Fruit fly (Drosophila melanogaster) whole organism, embryonic: Measurements from ENCODE around the gene GABA-B-R2.
A peak's percentile ranks its signal among the peaks of the same experiment; 100 is the strongest.

Experiments used
- Blimp-1 ChIP-seq: fragments of 200-800 bp; sonication (Bioruptor generic); optimal IDR thresholded peaks from 3 replicates; lab custom pipeline; 2018; ENCODE audit warnings: missing biosample characterization, missing genetic modification characterization, mild to moderate bottlenecking, moderate library complexity, missing genetic modification reagents
- CG1024 ChIP-seq: fragments of 200-800 bp; sonication (Bioruptor generic); IDR thresholded peaks from 2 replicates; pipeline ENCODE4 v1.3.6; 2022; ENCODE audit warnings: missing biosample characterization, missing genetic modification characterization
- CG11247 ChIP-seq: fragments of 200-800 bp; sonication (Bioruptor generic); IDR thresholded peaks from 2 replicates; pipeline ENCODE4 v1.3.6; 2022; ENCODE audit warnings: missing biosample characterization, missing genetic modification characterization
- CG11560 ChIP-seq: fragments of 200-800 bp; sonication (Bioruptor generic); IDR thresholded peaks from 3 replicates; pipeline ENCODE4 v1.3.6; 2022; ENCODE audit warnings: missing biosample characterization, missing genetic modification characterization
- CG11696 ChIP-seq: fragments of 200-800 bp; sonication (Bioruptor generic); IDR thresholded peaks from 2 replicates; pipeline ENCODE4 v1.3.6; 2022; ENCODE audit warnings: missing biosample characterization, missing genetic modification characterization
- CG12391 ChIP-seq: fragments of 200-800 bp; sonication (Bioruptor generic); optimal IDR thresholded peaks from 3 replicates; lab custom pipeline; 2018; ENCODE audit warnings: missing biosample characterization, mild to moderate bottlenecking, missing genetic modification characterization, moderate library complexity
- CG15479 ChIP-seq: fragments of 200-800 bp; sonication (Bioruptor generic); optimal IDR thresholded peaks from 3 replicates; lab custom pipeline; 2019; ENCODE audit warnings: missing biosample characterization, mild to moderate bottlenecking, missing genetic modification characterization, moderate library complexity
- CG17361 ChIP-seq: fragments of 200-800 bp; sonication (Bioruptor generic); IDR thresholded peaks from 3 replicates; pipeline ENCODE4 v1.3.6; 2022; ENCODE audit warnings: missing biosample characterization, missing genetic modification characterization
- CG18764 ChIP-seq: fragments of 200-800 bp; sonication (Bioruptor generic); optimal IDR thresholded peaks from 3 replicates; lab custom pipeline; 2016; ENCODE audit warnings: missing biosample characterization, missing genetic modification characterization
- CG2712 ChIP-seq: fragments of 200-800 bp; optimal IDR thresholded peaks from 3 replicates; lab custom pipeline; 2019; ENCODE audit warnings: missing biosample characterization, mild to moderate bottlenecking, missing genetic modification characterization, moderate library complexity
- CG3281 ChIP-seq: fragments of 200-800 bp; sonication (Bioruptor generic); optimal IDR thresholded peaks from 3 replicates; lab custom pipeline; 2017; ENCODE audit warnings: missing biosample characterization, mild to moderate bottlenecking, missing genetic modification characterization
- CG34422 ChIP-seq: fragments of 200-800 bp; sonication (Bioruptor generic); IDR thresholded peaks from 3 replicates; pipeline ENCODE4 v1.3.6; 2022; ENCODE audit warnings: missing biosample characterization, missing genetic modification characterization
- CG3726 ChIP-seq: fragments of 200-800 bp; sonication (Bioruptor generic); IDR thresholded peaks from 3 replicates; pipeline ENCODE4, ENCODE4 v1.3.6; 2022; ENCODE audit warnings: missing biosample characterization, missing genetic modification characterization
- CG42726 ChIP-seq: fragments of 200-800 bp; sonication (Bioruptor generic); IDR thresholded peaks from 2 replicates; pipeline ENCODE4 v1.3.6; 2022; ENCODE audit warnings: missing biosample characterization, missing genetic modification characterization; ENCODE audit not compliant: partially characterized antibody
- CG7357 ChIP-seq: fragments of 200-800 bp; sonication (Bioruptor generic); IDR thresholded peaks from 3 replicates; pipeline ENCODE4 v1.3.6; 2022; ENCODE audit warnings: missing biosample characterization, missing genetic modification characterization
- CG8388 ChIP-seq: fragments of 200-800 bp; sonication (Bioruptor generic); optimal IDR thresholded peaks from 2 replicates; lab custom pipeline; 2019; ENCODE audit warnings: missing biosample characterization, mild to moderate bottlenecking, missing genetic modification characterization, moderate library complexity
- CG8765 ChIP-seq: fragments of 200-800 bp; sonication (Bioruptor generic); IDR thresholded peaks from 2 replicates; pipeline ENCODE4 v1.3.6; 2022; ENCODE audit warnings: missing biosample characterization, missing genetic modification characterization
- CG9437 ChIP-seq: fragments of 200-800 bp; sonication (Bioruptor generic); optimal IDR thresholded peaks from 2 replicates; lab custom pipeline; 2018; ENCODE audit warnings: missing biosample characterization, mild to moderate bottlenecking, missing genetic modification characterization
- CG9817 ChIP-seq: fragments of 200-800 bp; sonication (Bioruptor generic); optimal IDR thresholded peaks from 2 replicates; lab custom pipeline; 2018; ENCODE audit warnings: missing biosample characterization, mild to moderate bottlenecking, missing genetic modification characterization, moderate library complexity
- CG9932 ChIP-seq: fragments of 200-800 bp; sonication (Bioruptor generic); IDR thresholded peaks from 2 replicates; pipeline ENCODE4 v1.3.6; 2022; ENCODE audit warnings: missing biosample characterization, missing genetic modification characterization
- Ets97D ChIP-seq: fragments of 200-800 bp; sonication (Bioruptor generic); optimal IDR thresholded peaks from 3 replicates; lab custom pipeline; 2016; ENCODE audit warnings: missing biosample characterization, missing genetic modification characterization
- HLH3B ChIP-seq: fragments of 200-800 bp; sonication (Bioruptor generic); IDR thresholded peaks from 2 replicates; pipeline ENCODE4 v1.3.6; 2022; ENCODE audit warnings: missing biosample characterization, missing genetic modification characterization
- Lim3 ChIP-seq: fragments of 200-800 bp; sonication (Bioruptor generic); IDR thresholded peaks from 2 replicates; pipeline ENCODE4 v1.3.6; 2022; ENCODE audit warnings: missing biosample characterization, missing genetic modification characterization
- Mrtf ChIP-seq: fragments of 200-800 bp; sonication (Bioruptor generic); IDR thresholded peaks from 3 replicates; pipeline ENCODE4 v1.3.6; 2022; ENCODE audit warnings: missing biosample characterization, missing genetic modification characterization
- Nf-YA ChIP-seq: fragments of 200-800 bp; sonication (Bioruptor generic); IDR thresholded peaks from 2 replicates; pipeline ENCODE4 v1.3.6; 2022; ENCODE audit warnings: missing biosample characterization, missing genetic modification characterization
- Rfx ChIP-seq: fragments of 200-800 bp; sonication (Bioruptor generic); IDR thresholded peaks from 2 replicates; pipeline ENCODE4 v1.3.6; 2022; ENCODE audit warnings: missing biosample characterization, missing genetic modification characterization
- Spps ChIP-seq: fragments of 200-800 bp; sonication (Bioruptor generic); optimal IDR thresholded peaks from 2 replicates; lab custom pipeline; 2018; ENCODE audit warnings: missing biosample characterization, mild to moderate bottlenecking, missing genetic modification characterization
- Stat92E ChIP-seq, 3 experiments: fragments of >200 bp in 2 of 3; fragments of 200-800 bp in 1 of 3; sonication (Bioruptor generic) in 1 of 3; optimal IDR thresholded peaks; 2 replicates each; lab custom pipeline; 2017 to 2019; ENCODE audit warnings: missing biosample characterization in 3 of 3, missing genetic modification characterization in 3 of 3, mild to moderate bottlenecking in 1 of 3, moderate library complexity in 1 of 3
- Trl ChIP-seq, 3 experiments: fragments of >200 bp in 2 of 3; fragments of 200-800 bp in 1 of 3; sonication (Bioruptor generic) in 1 of 3; optimal IDR thresholded peaks; 2 replicates in 1 of 3; 3 replicates in 2 of 3; lab custom pipeline; 2016 to 2017; ENCODE audit warnings: missing biosample characterization in 1 of 3, missing genetic modification characterization in 1 of 3
- YL-1 ChIP-seq: fragments of 200-800 bp; sonication (Bioruptor generic); optimal IDR thresholded peaks from 3 replicates; lab custom pipeline; 2017; ENCODE audit warnings: missing biosample characterization, mild to moderate bottlenecking, missing genetic modification characterization
- bowl ChIP-seq: fragments of 200-800 bp; sonication (Bioruptor generic); IDR thresholded peaks from 2 replicates; pipeline ENCODE4 v1.3.6; 2022; ENCODE audit warnings: missing biosample characterization, missing genetic modification characterization
- disco-r ChIP-seq: fragments of 200-800 bp; sonication (Bioruptor generic); optimal IDR thresholded peaks from 2 replicates; lab custom pipeline; 2016; ENCODE audit warnings: missing biosample characterization, missing genetic modification characterization
- dmrt99B ChIP-seq: fragments of 200-800 bp; sonication (Bioruptor generic); optimal IDR thresholded peaks from 2 replicates; lab custom pipeline; 2018; ENCODE audit warnings: missing biosample characterization, mild to moderate bottlenecking, missing genetic modification characterization, moderate library complexity
- emc ChIP-seq: fragments of 200-800 bp; sonication (Bioruptor generic); optimal IDR thresholded peaks from 2 replicates; lab custom pipeline; 2016; ENCODE audit warnings: missing biosample characterization, missing genetic modification characterization
- fu2 ChIP-seq: fragments of 200-800 bp; sonication (Bioruptor generic); optimal IDR thresholded peaks from 2 replicates; lab custom pipeline; 2016; ENCODE audit warnings: missing biosample characterization, missing genetic modification characterization
- gro ChIP-seq: fragments of 200-800 bp; sonication (Bioruptor generic); optimal IDR thresholded peaks from 2 replicates; lab custom pipeline; 2016; ENCODE audit warnings: missing biosample characterization, missing genetic modification characterization
- jigr1 ChIP-seq: fragments of 200-800 bp; sonication (Bioruptor generic); IDR thresholded peaks from 3 replicates; pipeline ENCODE4 v1.3.6; 2022; ENCODE audit warnings: missing biosample characterization, missing genetic modification characterization
- ken ChIP-seq: fragments of 200-800 bp; sonication (Bioruptor generic); IDR thresholded peaks from 3 replicates; pipeline ENCODE4 v1.3.6; 2022; ENCODE audit warnings: missing biosample characterization, missing genetic modification characterization
- knrl ChIP-seq: fragments of 200-800 bp; sonication (Bioruptor generic); IDR thresholded peaks from 3 replicates; pipeline ENCODE4 v1.3.6; 2022; ENCODE audit warnings: missing biosample characterization, missing genetic modification characterization; ENCODE audit not compliant: partially characterized antibody
- lola ChIP-seq, 3 experiments: fragments of >200 bp in 2 of 3; fragments of 200-800 bp in 1 of 3; sonication (Bioruptor generic) in 1 of 3; optimal IDR thresholded peaks; 2 replicates each; lab custom pipeline; 2017 to 2019; ENCODE audit warnings: missing biosample characterization in 3 of 3, missing genetic modification characterization in 3 of 3, mild to moderate bottlenecking in 1 of 3, moderate library complexity in 1 of 3
- mam ChIP-seq: fragments of 200-800 bp; sonication (Bioruptor generic); optimal IDR thresholded peaks from 3 replicates; lab custom pipeline; 2016; ENCODE audit warnings: missing biosample characterization, missing genetic modification characterization
- pzg ChIP-seq: fragments of 200-800 bp; sonication (Bioruptor generic); optimal IDR thresholded peaks from 3 replicates; lab custom pipeline; 2018; ENCODE audit warnings: missing biosample characterization, mild to moderate bottlenecking, missing genetic modification characterization, moderate library complexity
- sob ChIP-seq: fragments of 200-800 bp; sonication (Bioruptor generic); IDR thresholded peaks from 2 replicates; pipeline ENCODE4 v1.3.6; 2022; ENCODE audit warnings: missing biosample characterization, missing genetic modification characterization
- ssp ChIP-seq: fragments of 200-800 bp; sonication (Bioruptor generic); IDR thresholded peaks from 2 replicates; pipeline ENCODE4 v1.3.6; 2022; ENCODE audit warnings: missing biosample characterization, missing genetic modification characterization
- stc ChIP-seq: fragments of 200-800 bp; sonication (Bioruptor generic); IDR thresholded peaks from 2 replicates; pipeline ENCODE4 v1.3.6; 2022; ENCODE audit warnings: missing biosample characterization, missing genetic modification characterization
- tup ChIP-seq: fragments of 200-800 bp; sonication (Bioruptor generic); optimal IDR thresholded peaks from 2 replicates; lab custom pipeline; 2016; ENCODE audit warnings: missing biosample characterization, mild to moderate bottlenecking, missing genetic modification characterization, moderate library complexity
- twi ChIP-seq: fragments of 200-800 bp; optimal IDR thresholded peaks from 2 replicates; lab custom pipeline; 2019; ENCODE audit warnings: missing biosample characterization, mild to moderate bottlenecking, missing genetic modification characterization, moderate library complexity
- usp ChIP-seq: fragments of >200 bp; optimal IDR thresholded peaks from 2 replicates; lab custom pipeline; 2017; ENCODE audit warnings: missing biosample characterization, missing genetic modification characterization
- vvl ChIP-seq: fragments of 200-800 bp; sonication (Bioruptor generic); IDR thresholded peaks from 2 replicates; pipeline ENCODE4 v1.3.6; 2022; ENCODE audit warnings: missing biosample characterization, missing genetic modification characterization
- z ChIP-seq: fragments of 200-800 bp; sonication (Bioruptor generic); IDR thresholded peaks from 3 replicates; pipeline ENCODE4 v1.3.6; 2022; ENCODE audit warnings: missing biosample characterization, missing genetic modification characterization
- zf30C ChIP-seq: fragments of 200-800 bp; sonication (Bioruptor generic); optimal IDR thresholded peaks from 3 replicates; lab custom pipeline; 2018; ENCODE audit warnings: missing biosample characterization, mild to moderate bottlenecking, missing genetic modification characterization

GABA-B-R2 gene

dm6 chr3R:21781448-21781847 is 5.8 kb upstream of the GABA-B-R2 start (continued):
- peak; percentile 39 for TF ChIP-seq twi
- TF ChIP-seq pzg = no peak
- peak; percentile 75 for TF ChIP-seq Rfx (GFP tag; lab: Robert Waterston, UW)
- no peak for TF ChIP-seq CG15479 (GFP tag; lab: Kevin White, UChicago)
- peak; percentile 57 for TF ChIP-seq HLH3B (GFP tag; lab: Robert Waterston, UW)
- TF ChIP-seq ken (GFP tag; lab: Robert Waterston, UW) = no peak
- peak; percentile 45 for TF ChIP-seq CG18764
- TF ChIP-seq jigr1 (GFP tag; lab: Robert Waterston, UW) = peak; percentile 59; the same call in 1 of the 3 replicates
- TF ChIP-seq Mrtf (GFP tag; lab: Robert Waterston, UW) = peak; percentile 63; the same call in 1 of the 3 replicates
- peak; percentile 77 for TF ChIP-seq dmrt99B (tag; lab: Kevin White, UChicago)
- no peak for TF ChIP-seq CG1024 (GFP tag; lab: Robert Waterston, UW)
- no peak for TF ChIP-seq CG3726 (GFP tag; lab: Robert Waterston, UW)
- TF ChIP-seq bowl (GFP tag; lab: Robert Waterston, UW) = no peak; the same call in 1 of the 2 replicates
- TF ChIP-seq CG42726 = no peak
- TF ChIP-seq Lim3 (GFP tag; lab: Robert Waterston, UW) = no peak
- TF ChIP-seq CG9932 (GFP tag; lab: Robert Waterston, UW) = peak; percentile 33; the same call in 1 of the 2 replicates
- TF ChIP-seq Blimp-1 (GFP tag; lab: Kevin White, UChicago) = peak; percentile 73
- TF ChIP-seq sob = peak; percentile 72
- peak; percentile 65 for TF ChIP-seq vvl (GFP tag; lab: Robert Waterston, UW)
- TF ChIP-seq CG17361 (GFP tag; lab: Robert Waterston, UW) = no peak; the same call in 1 of the 3 replicates
- TF ChIP-seq CG2712 (tag; lab: Kevin White, UChicago) = peak; percentile 80
- TF ChIP-seq Spps = peak; percentile 51
- TF ChIP-seq YL-1 (GFP tag; lab: Kevin White, UChicago) = no peak
- TF ChIP-seq gro (GFP tag; lab: Kevin White, UChicago) = peak; percentile 41
- TF ChIP-seq Stat92E (GFP tag; optimal IDR thresholded peaks at IDR 0.05; lab: Kevin White, UChicago) = no peak
- TF ChIP-seq lola (GFP tag; optimal IDR thresholded peaks at IDR 0.05; lab: Kevin White, UChicago) = peak in 1 of 3 experiments; percentile 71
- 0 out of 2 replicates have a peak, but pooled peaks have one; percentile 26 for TF ChIP-seq CG11696 (GFP tag; lab: Robert Waterston, UW)
- TF ChIP-seq CG7357 (GFP tag; lab: Robert Waterston, UW) = peak; percentile 58; the same call in 2 of the 3 replicates
- no peak for TF ChIP-seq usp (GFP tag; lab: Kevin White, UChicago)
- 0 out of 2 replicates have a peak, but pooled peaks have one; percentile 43 for TF ChIP-seq Nf-YA (GFP tag; lab: Robert Waterston, UW)
- TF ChIP-seq CG9437 (GFP tag; lab: Kevin White, UChicago) = peak; percentile 20
- peak; percentile 71; the same call in 1 of the 3 replicates for TF ChIP-seq CG34422 (GFP tag; lab: Robert Waterston, UW)
- TF ChIP-seq CG8765 = no peak
- no peak for TF ChIP-seq disco-r
- TF ChIP-seq knrl (GFP tag; lab: Robert Waterston, UW) = no peak
- peak; percentile 73 for TF ChIP-seq CG12391 (tag; lab: Kevin White, UChicago)
- peak; percentile 76 for TF ChIP-seq mam (GFP tag; lab: Kevin White, UChicago)
- TF ChIP-seq CG11560 = no peak
- peak; percentile 3 for TF ChIP-seq emc (GFP tag; lab: Kevin White, UChicago)
- peak; percentile 53 for TF ChIP-seq ssp (GFP tag; lab: Robert Waterston, UW)
- no peak for TF ChIP-seq z (GFP tag; lab: Robert Waterston, UW)
- TF ChIP-seq zf30C (GFP tag; lab: Kevin White, UChicago) = peak; percentile 49
- no peak for TF ChIP-seq CG3281 (GFP tag; lab: Kevin White, UChicago)
- TF ChIP-seq Ets97D (GFP tag; lab: Kevin White, UChicago) = peak; percentile 14
- TF ChIP-seq tup (GFP tag; lab: Kevin White, UChicago) = no peak
- TF ChIP-seq CG8388 (GFP tag; lab: Kevin White, UChicago) = no peak
- peak; percentile 45 for TF ChIP-seq CG9817 (tag; lab: Kevin White, UChicago)
- TF ChIP-seq Trl (optimal IDR thresholded peaks at IDR 0.05; lab: Kevin White, UChicago) = no peak
- peak; percentile 68 for TF ChIP-seq Trl (GFP tag; optimal IDR thresholded peaks at IDR 0.05; lab: Kevin White, UChicago)
- TF ChIP-seq stc (GFP tag; lab: Robert Waterston, UW) = no peak
- TF ChIP-seq fu2 = no peak
- TF ChIP-seq CG11247 (GFP tag; lab: Robert Waterston, UW) = peak; percentile 33; the same call in 1 of the 2 replicates
